Worm (Caenorhabditis elegans) whole organism, mixed stage, embryonic: ENCODE results near the gene zig-12.

Source experiments
- elt-3 ChIP-seq: fragments of 150-350 bp; optimal IDR thresholded peaks from 2 replicates; lab custom pipeline; 2014; ENCODE audit warnings: missing biosample characterization, missing genetic modification characterization
- lin-13 ChIP-seq: fragments of 150-350 bp; optimal IDR thresholded peaks from 2 replicates; lab custom pipeline; 2014; ENCODE audit warnings: missing biosample characterization, missing genetic modification characterization
- lin-32 ChIP-seq: fragments of 200-800 bp; sonication (Bioruptor generic); optimal IDR thresholded peaks from 2 replicates; lab custom pipeline; 2018; ENCODE audit warnings: mild to moderate bottlenecking, missing genetic modification characterization, missing compliant biosample characterization
- nhr-12 ChIP-seq: fragments of 150-350 bp; optimal IDR thresholded peaks from 2 replicates; lab custom pipeline; 2014; ENCODE audit warnings: missing biosample characterization, missing genetic modification characterization
- nhr-76 ChIP-seq: sonication (generic microtip); optimal IDR thresholded peaks from 2 replicates; lab custom pipeline; 2017; ENCODE audit warnings: missing biosample characterization, missing genetic modification characterization
- snpc-4 ChIP-seq: fragments of 150-350 bp; optimal IDR thresholded peaks from 2 replicates; lab custom pipeline; 2014; ENCODE audit warnings: missing biosample characterization, missing genetic modification characterization
- unc-62 ChIP-seq: fragments of 150-350 bp; optimal IDR thresholded peaks from 2 replicates; lab custom pipeline; 2014; ENCODE audit warnings: missing biosample characterization, missing genetic modification reagents, missing genetic modification characterization

DNA sequence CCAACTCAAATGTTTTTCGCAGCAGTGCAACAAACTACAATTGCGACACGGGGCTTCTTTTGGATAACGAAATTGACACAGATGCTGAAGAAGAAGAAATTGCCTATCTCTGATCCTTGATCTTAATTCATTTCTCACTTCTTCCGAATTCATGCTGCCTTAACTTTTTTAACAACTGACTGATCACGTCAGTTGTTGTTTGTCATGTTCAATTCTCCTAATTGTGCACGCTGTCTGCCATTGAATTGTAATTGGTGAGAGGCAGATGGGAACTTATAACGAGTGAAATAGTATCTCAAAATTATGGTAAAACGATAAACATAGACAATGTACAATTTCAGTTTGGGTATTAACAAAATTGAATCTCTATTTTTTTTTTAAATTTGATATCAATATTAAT is 23.0 kb downstream of the zig-12 start:
- TF ChIP-seq nhr-76 (tag; lab: Kevin White, UChicago), result no peak
- TF ChIP-seq lin-32 (GFP tag; lab: Kevin White, UChicago), result no peak
- no peak for TF ChIP-seq unc-62 (GFP tag; lab: Kevin White, UChicago)
- no peak for TF ChIP-seq nhr-12
- no peak for TF ChIP-seq snpc-4
- no peak for TF ChIP-seq lin-13 (tag; lab: Kevin White, UChicago)
- TF ChIP-seq elt-3 (tag; lab: Kevin White, UChicago), result no peak
